Worm (Caenorhabditis elegans) whole organism, late embryonic: ENCODE results near the gene K08D12.4.

ENCODE experiments used
- ama-1 ChIP-seq: fragments of 150-350 bp; optimal IDR thresholded peaks from 2 replicates; lab custom pipeline; 2014
- ceh-18 ChIP-seq: sonication (generic microtip); optimal IDR thresholded peaks from 2 replicates; lab custom pipeline; 2016; ENCODE audit warnings: missing genetic modification characterization, missing compliant biosample characterization
- ceh-2 ChIP-seq: sonication (generic microtip); optimal IDR thresholded peaks from 2 replicates; lab custom pipeline; 2016; ENCODE audit warnings: missing genotype, missing genetic modification characterization, missing compliant biosample characterization
- ceh-34 ChIP-seq: sonication (generic microtip); optimal IDR thresholded peaks from 2 replicates; lab custom pipeline; 2016; ENCODE audit warnings: mild to moderate bottlenecking, missing genetic modification characterization, missing compliant biosample characterization
- ets-4 ChIP-seq: sonication (generic microtip); optimal IDR thresholded peaks from 2 replicates; lab custom pipeline; 2016; ENCODE audit warnings: missing genetic modification characterization, missing compliant biosample characterization
- lin-11 ChIP-seq: fragments of 200-800 bp; sonication (Bioruptor generic); optimal IDR thresholded peaks from 2 replicates; lab custom pipeline; 2018; ENCODE audit warnings: mild to moderate bottlenecking, missing genetic modification characterization, missing compliant biosample characterization
- pha-4 ChIP-seq: fragments of 150-350 bp; optimal IDR thresholded peaks from 2 replicates; lab custom pipeline; 2018; ENCODE audit warnings: missing biosample characterization, missing genetic modification reagents, missing genetic modification characterization
- rnt-1 ChIP-seq: sonication (generic microtip); optimal IDR thresholded peaks from 2 replicates; lab custom pipeline; 2016; ENCODE audit warnings: missing genetic modification characterization, missing compliant biosample characterization
- sox-2 ChIP-seq: fragments of 200-800 bp; sonication (Bioruptor generic); IDR thresholded peaks from 2 replicates; pipeline ENCODE4 v1.3.6; 2022; ENCODE audit warnings: missing genetic modification reagents, missing genetic modification characterization, missing compliant biosample characterization
- sox-4 ChIP-seq: sonication (generic microtip); optimal IDR thresholded peaks from 2 replicates; lab custom pipeline; 2017; ENCODE audit warnings: mild to moderate bottlenecking, missing genetic modification characterization, inconsistent platforms, missing compliant biosample characterization
- zip-5 ChIP-seq: sonication (generic microtip); optimal IDR thresholded peaks from 2 replicates; lab custom pipeline; 2016; ENCODE audit warnings: missing genetic modification characterization, missing compliant biosample characterization

- TF ChIP-seq pha-4 (tag; lab: Kevin White, UChicago) (no peak), ceh-34 (tag; lab: Kevin White, UChicago) (no peak), lin-11 (no peak), ceh-2 (tag; lab: Kevin White, UChicago) (no peak), ama-1 (lab: Kevin White, UChicago) (no peak), ceh-18 (tag; lab: Kevin White, UChicago) (no peak), sox-2 (GFP tag; lab: Robert Waterston, UW) (no peak), rnt-1 (tag; lab: Kevin White, UChicago) (no peak), ets-4 (tag; lab: Kevin White, UChicago) (no peak), sox-4 (tag; lab: Kevin White, UChicago) (no peak), zip-5 (tag; lab: Kevin White, UChicago) (no peak)
These were observed 17.2 kb downstream of the K08D12.4 start, which contains the start of gene epic-3 for ce11 chrIV:1724283-1724682.
